Fruit fly (Drosophila melanogaster) whole organism, prepupa: Measurements from ENCODE around the gene CG6048.

ENCODE experiments used
- Blimp-1 ChIP-seq: fragments of 200-800 bp; sonication (Bioruptor generic); optimal IDR thresholded peaks from 3 replicates; lab custom pipeline; 2017; ENCODE audit warnings: missing biosample characterization, missing genetic modification characterization, mild to moderate bottlenecking, moderate library complexity, missing genetic modification reagents
- CG11902 ChIP-seq: fragments of 200-800 bp; sonication (Bioruptor generic); optimal IDR thresholded peaks from 3 replicates; lab custom pipeline; 2016; ENCODE audit warnings: missing biosample characterization, missing genetic modification characterization
- CG15336 ChIP-seq: fragments of 200-800 bp; sonication (Bioruptor generic); IDR thresholded peaks from 2 replicates; pipeline ENCODE4 v1.3.6; 2022; ENCODE audit warnings: missing biosample characterization, missing genetic modification characterization
- CG16779 ChIP-seq: fragments of 200-800 bp; sonication (Bioruptor generic); optimal IDR thresholded peaks from 3 replicates; lab custom pipeline; 2017; ENCODE audit warnings: missing biosample characterization, mild to moderate bottlenecking, missing genetic modification characterization
- CG31627 ChIP-seq: fragments of 200-800 bp; sonication (Bioruptor generic); optimal IDR thresholded peaks from 3 replicates; lab custom pipeline; 2016; ENCODE audit warnings: missing biosample characterization, missing genetic modification characterization
- CG32006 ChIP-seq: fragments of 200-800 bp; sonication (Bioruptor generic); optimal IDR thresholded peaks from 3 replicates; lab custom pipeline; 2017; ENCODE audit warnings: missing biosample characterization, mild to moderate bottlenecking, missing genetic modification characterization
- CG34406 ChIP-seq: fragments of 200-800 bp; sonication (Bioruptor generic); optimal IDR thresholded peaks from 3 replicates; lab custom pipeline; 2016; ENCODE audit warnings: missing biosample characterization, missing genetic modification characterization
- CG3919 ChIP-seq: fragments of 200-800 bp; sonication (Bioruptor generic); optimal IDR thresholded peaks from 3 replicates; lab custom pipeline; 2016; ENCODE audit warnings: missing biosample characterization, missing genetic modification characterization
- CG4318 ChIP-seq: fragments of 200-800 bp; sonication (Bioruptor generic); optimal IDR thresholded peaks from 3 replicates; lab custom pipeline; 2017; ENCODE audit warnings: missing biosample characterization, mild to moderate bottlenecking, missing genetic modification characterization
- CG6163 ChIP-seq: fragments of 200-800 bp; sonication (Bioruptor generic); IDR thresholded peaks from 3 replicates; pipeline ENCODE4 v1.3.6; 2022; ENCODE audit warnings: missing biosample characterization, missing genetic modification characterization
- CG6808 ChIP-seq: fragments of 200-800 bp; sonication (Bioruptor generic); optimal IDR thresholded peaks from 3 replicates; lab custom pipeline; 2017; ENCODE audit warnings: missing biosample characterization, missing genetic modification characterization, mild to moderate bottlenecking, moderate library complexity, missing genetic modification reagents
- CG8119 ChIP-seq: fragments of 200-800 bp; sonication (Bioruptor generic); IDR thresholded peaks from 3 replicates; pipeline ENCODE4 v1.3.6; 2022; ENCODE audit warnings: missing biosample characterization, missing genetic modification characterization
- Eip78C ChIP-seq: fragments of 200-800 bp; sonication (Bioruptor generic); peaks from one replicate; lab custom pipeline; 2016; ENCODE audit warnings: missing biosample characterization, missing genetic modification characterization
- Ets96B ChIP-seq: fragments of 200-800 bp; optimal IDR thresholded peaks from 2 replicates; lab custom pipeline; 2019; ENCODE audit warnings: missing biosample characterization, mild to moderate bottlenecking, missing genetic modification characterization, moderate library complexity
- Gug ChIP-seq: fragments of 200-800 bp; sonication (Bioruptor generic); IDR thresholded peaks from 2 replicates; pipeline ENCODE4 v1.3.6; 2022; ENCODE audit warnings: missing biosample characterization, missing genetic modification characterization
- Hr38 ChIP-seq: sonication (Bioruptor generic); optimal IDR thresholded peaks from 2 replicates; lab custom pipeline; 2016; ENCODE audit warnings: missing biosample characterization, missing genetic modification characterization
- Hr4 ChIP-seq: fragments of 200-800 bp; sonication (Bioruptor generic); optimal IDR thresholded peaks from 3 replicates; lab custom pipeline; 2016; ENCODE audit warnings: missing biosample characterization, missing genetic modification characterization
- Met ChIP-seq: fragments of 200-800 bp; sonication (Bioruptor generic); optimal IDR thresholded peaks from 3 replicates; lab custom pipeline; 2016; ENCODE audit warnings: missing biosample characterization, missing genetic modification characterization
- OdsH ChIP-seq: fragments of 200-800 bp; sonication (Bioruptor generic); optimal IDR thresholded peaks from 3 replicates; lab custom pipeline; 2016; ENCODE audit warnings: missing biosample characterization, missing genetic modification characterization
- Smox ChIP-seq: fragments of 200-800 bp; sonication (Bioruptor generic); optimal IDR thresholded peaks from 3 replicates; lab custom pipeline; 2016; ENCODE audit warnings: missing biosample characterization, missing genetic modification characterization
- Sox102F ChIP-seq: fragments of 200-800 bp; sonication (Bioruptor generic); optimal IDR thresholded peaks from 2 replicates; lab custom pipeline; 2016; ENCODE audit warnings: missing biosample characterization, mild to moderate bottlenecking, missing genetic modification characterization
- Sox14 ChIP-seq: fragments of 200-800 bp; sonication (Bioruptor generic); optimal IDR thresholded peaks from 3 replicates; lab custom pipeline; 2016; ENCODE audit warnings: missing biosample characterization, missing genetic modification characterization
- achi ChIP-seq: fragments of 200-800 bp; sonication (Bioruptor generic); optimal IDR thresholded peaks from 3 replicates; lab custom pipeline; 2016; ENCODE audit warnings: missing biosample characterization, missing genetic modification characterization
- acj6 ChIP-seq: fragments of 200-800 bp; sonication (Bioruptor generic); optimal IDR thresholded peaks from 3 replicates; lab custom pipeline; 2016; ENCODE audit warnings: missing biosample characterization, missing genetic modification characterization
- dac ChIP-seq: fragments of 200-800 bp; sonication (Bioruptor generic); optimal IDR thresholded peaks from 2 replicates; lab custom pipeline; 2017; ENCODE audit warnings: missing biosample characterization, mild to moderate bottlenecking, missing genetic modification characterization
- dsx ChIP-seq: fragments of 200-800 bp; optimal IDR thresholded peaks from 3 replicates; lab custom pipeline; 2019; ENCODE audit warnings: missing biosample characterization, mild to moderate bottlenecking, missing genetic modification characterization, moderate library complexity; ENCODE audit not compliant: poor library complexity, severe bottlenecking
- eg ChIP-seq: fragments of 200-800 bp; sonication (Bioruptor generic); IDR thresholded peaks from 3 replicates; pipeline ENCODE4 v1.3.6; 2022; ENCODE audit warnings: missing biosample characterization, missing genetic modification characterization
- esn ChIP-seq: fragments of 200-800 bp; sonication (Bioruptor generic); optimal IDR thresholded peaks from 2 replicates; lab custom pipeline; 2016; ENCODE audit warnings: missing biosample characterization, mild to moderate bottlenecking, missing genetic modification characterization, moderate library complexity
- fd85E ChIP-seq: fragments of 200-800 bp; sonication (Bioruptor generic); optimal IDR thresholded peaks from 3 replicates; lab custom pipeline; 2016; ENCODE audit warnings: missing biosample characterization, missing genetic modification characterization
- fkh ChIP-seq: fragments of 200-800 bp; sonication (Bioruptor generic); optimal IDR thresholded peaks from 3 replicates; lab custom pipeline; 2017; ENCODE audit warnings: missing biosample characterization, mild to moderate bottlenecking, missing genetic modification characterization, moderate library complexity
- net ChIP-seq: fragments of 200-800 bp; sonication (Bioruptor generic); optimal IDR thresholded peaks from 3 replicates; lab custom pipeline; 2016; ENCODE audit warnings: missing biosample characterization, missing genetic modification characterization
- pdm3 ChIP-seq: fragments of 200-800 bp; sonication (Bioruptor generic); optimal IDR thresholded peaks from 3 replicates; lab custom pipeline; 2016; ENCODE audit warnings: missing biosample characterization, missing genetic modification characterization
- salr ChIP-seq, 2 experiments: fragments of 200-800 bp; sonication (Bioruptor generic); optimal IDR thresholded peaks; 3 replicates each; lab custom pipeline; 2016 to 2018; ENCODE audit warnings: missing biosample characterization in 2 of 2, missing genetic modification characterization in 2 of 2, mild to moderate bottlenecking in 1 of 2
- spab ChIP-seq: fragments of 200-800 bp; sonication (Bioruptor generic); optimal IDR thresholded peaks from 2 replicates; lab custom pipeline; 2017; ENCODE audit warnings: missing biosample characterization, mild to moderate bottlenecking, missing genetic modification characterization, missing genetic modification reagents
- ss ChIP-seq, 2 experiments: fragments of 200-800 bp; sonication (Bioruptor generic); optimal IDR thresholded peaks; 2 replicates in 1 of 2; 3 replicates in 1 of 2; lab custom pipeline; 2017 to 2018; ENCODE audit warnings: mild to moderate bottlenecking in 2 of 2, missing biosample characterization in 2 of 2, missing genetic modification characterization in 2 of 2, moderate library complexity in 1 of 2
- svp ChIP-seq: fragments of 200-800 bp; sonication (Bioruptor generic); peaks from one replicate; lab custom pipeline; 2016; ENCODE audit warnings: missing biosample characterization, missing genetic modification characterization
- topi ChIP-seq: fragments of 200-800 bp; sonication (Bioruptor generic); optimal IDR thresholded peaks from 3 replicates; lab custom pipeline; 2016; ENCODE audit warnings: missing biosample characterization, missing genetic modification characterization
- vri ChIP-seq: fragments of 200-800 bp; sonication (Bioruptor generic); optimal IDR thresholded peaks from 3 replicates; lab custom pipeline; 2016; ENCODE audit warnings: missing biosample characterization, mild to moderate bottlenecking, missing genetic modification characterization

CG6048 gene

dm6 chrX:5949951-5950350 is 2.4 kb upstream of the CG6048 start, which contains the start of gene CG32755:
TSS of gene CG32755 (plus strand) at chrX:5950251.
- TF ChIP-seq Sox102F (GFP tag; lab: Kevin White, UChicago) (no peak), CG34406 (GFP tag; lab: Kevin White, UChicago) (no peak), eg (GFP tag; lab: Robert Waterston, UW) (no peak), spab (GFP tag; lab: Kevin White, UChicago) (no peak), Hr4 (GFP tag; lab: Kevin White, UChicago) (no peak)
- TF ChIP-seq, all 60 proteins: peak for 0

dm6 chrX:5955207-5955679 is 2.9 kb downstream of the CG6048 start, which contains the start of gene CG6067:
TSS of gene CG6067 (plus strand) at chrX:5955629.
- TF ChIP-seq Sox14 (GFP tag; lab: Kevin White, UChicago) (no peak), vri (peak; percentile 48)

dm6 chrX:5956646-5957441 is 4.5 kb downstream of the CG6048 start:
- TF ChIP-seq svp (GFP tag; lab: Kevin White, UChicago) = peak; percentile 94
- no peak for TF ChIP-seq dac
- TF ChIP-seq fd85E = no peak

dm6 chrX:5964169-5964686 is 11.9 kb downstream of the CG6048 start:
- TF ChIP-seq Sox14 (GFP tag; lab: Kevin White, UChicago) (no peak), CG8119 (GFP tag; lab: Robert Waterston, UW) (no peak), CG4318 (no peak), Hr4 (GFP tag; lab: Kevin White, UChicago) (no peak), Eip78C (GFP tag; lab: Kevin White, UChicago) (peak; percentile 11)

- TF ChIP-seq net (GFP tag; lab: Kevin White, UChicago) = peak; percentile 7
- TF ChIP-seq CG32006 = peak; percentile 52
- no peak for TF ChIP-seq CG31627
- TF ChIP-seq pdm3 (GFP tag; lab: Kevin White, UChicago) = peak; percentile 29
- TF ChIP-seq CG3919 (GFP tag; lab: Kevin White, UChicago) = peak; percentile 20
- TF ChIP-seq CG15336 (GFP tag; lab: Robert Waterston, UW) = peak; percentile 25
- no peak for TF ChIP-seq fkh (GFP tag; lab: Kevin White, UChicago)
- no peak for TF ChIP-seq Sox102F (GFP tag; lab: Kevin White, UChicago)
- TF ChIP-seq eg (GFP tag; lab: Robert Waterston, UW) = 0 out of 3 replicates have a peak, but pooled peaks have one; percentile 21
- peak; percentile 20 for TF ChIP-seq Ets96B (tag; lab: Kevin White, UChicago)
- no peak for TF ChIP-seq CG16779
- peak; percentile 17 for TF ChIP-seq dsx (GFP tag; lab: Kevin White, UChicago)
- TF ChIP-seq Blimp-1 (GFP tag; lab: Kevin White, UChicago) = no peak
- peak; percentile 12 to 22 for TF ChIP-seq ss (GFP tag; optimal IDR thresholded peaks at IDR 0.05; lab: Kevin White, UChicago)
- TF ChIP-seq Gug (GFP tag; lab: Robert Waterston, UW) = no peak
- TF ChIP-seq CG8119 (GFP tag; lab: Robert Waterston, UW) = no peak
- TF ChIP-seq CG11902 (GFP tag; lab: Kevin White, UChicago) = no peak
- peak; percentile 7 for TF ChIP-seq OdsH
- peak; percentile 37 for TF ChIP-seq esn (GFP tag; lab: Kevin White, UChicago)
- peak in 1 of 2 experiments; percentile 46 for TF ChIP-seq salr (GFP tag; optimal IDR thresholded peaks at IDR 0.05; lab: Kevin White, UChicago)
- TF ChIP-seq CG6163 = 0 out of 3 replicates have a peak, but pooled peaks have one; percentile 9
- TF ChIP-seq Hr38 (GFP tag; lab: Kevin White, UChicago) = no peak
- TF ChIP-seq spab (GFP tag; lab: Kevin White, UChicago) = no peak
- TF ChIP-seq dac = no peak
- no peak for TF ChIP-seq Sox14 (GFP tag; lab: Kevin White, UChicago)
- TF ChIP-seq CG6808 (GFP tag; lab: Kevin White, UChicago) = peak; percentile 11
- TF ChIP-seq acj6 = peak; percentile 22
- TF ChIP-seq topi (GFP tag; lab: Kevin White, UChicago) = no peak
- TF ChIP-seq Met = peak; percentile 4
- TF ChIP-seq Smox = no peak
- peak; percentile 35 for TF ChIP-seq achi (GFP tag; lab: Kevin White, UChicago)
Observed at dm6 chrX:5965517-5966397, 13.4 kb downstream of the CG6048 start, which contains the start of gene Grip. TSS of gene Grip (plus strand) at chrX:5966279.
